Worm (Caenorhabditis elegans) whole organism, L1 larva: ENCODE data around the gene T14G10.8.

Source experiments
- aly-2 ChIP-seq: fragments of 150-350 bp; optimal IDR thresholded peaks from 2 replicates; lab custom pipeline; 2014; ENCODE audit warnings: missing biosample characterization, missing genetic modification characterization
- lsy-2 ChIP-seq, 2 experiments: fragments of 150-350 bp; optimal IDR thresholded peaks; 2 replicates each; lab custom pipeline; 2014; ENCODE audit warnings: missing biosample characterization in 2 of 2, missing genetic modification characterization in 2 of 2
- mep-1 ChIP-seq: fragments of 150-350 bp; optimal IDR thresholded peaks from 2 replicates; lab custom pipeline; 2014; ENCODE audit warnings: missing biosample characterization, missing genetic modification characterization
- nhr-19 ChIP-seq: fragments of 200-800 bp; sonication (Bioruptor generic); conservative IDR thresholded peaks from 2 replicates; pipeline ENCODE4 v1.3.6; 2022; ENCODE audit warnings: missing genetic modification characterization, missing compliant biosample characterization
- nhr-28 ChIP-seq: fragments of 150-350 bp; optimal IDR thresholded peaks from 2 replicates; lab custom pipeline; 2014; ENCODE audit warnings: missing biosample characterization, missing genetic modification characterization
- skn-1 ChIP-seq: fragments of 150-350 bp; optimal IDR thresholded peaks from 2 replicates; lab custom pipeline; 2014; ENCODE audit warnings: missing biosample characterization, missing genetic modification characterization
- ztf-4 ChIP-seq: fragments of 150-350 bp; optimal IDR thresholded peaks from 2 replicates; lab custom pipeline; 2014; ENCODE audit warnings: missing biosample characterization, missing genetic modification characterization

ce11 chrIV:10176252-10176730, 29.5 kb upstream of the T14G10.8 start, which contains the start of gene rack-1:
- TF ChIP-seq skn-1 (peak; percentile 26), lsy-2 (tag; optimal IDR thresholded peaks at IDR 0.05; lab: Kevin White, UChicago) (peak; percentile 67 to 84), nhr-19 (GFP tag; lab: Robert Waterston, UW) (peak; percentile 29; the same call in 1 of the 2 replicates), aly-2 (tag; lab: Kevin White, UChicago) (no peak), nhr-28 (tag; lab: Kevin White, UChicago) (no peak), ztf-4 (tag; lab: Kevin White, UChicago) (no peak), mep-1 (peak; percentile 64)
